Fruit fly (Drosophila melanogaster) whole organism, pupa: ENCODE data around the gene PIG-L.

Source experiments
- CG10348 ChIP-seq: fragments of 200-800 bp; sonication (Bioruptor generic); IDR thresholded peaks from 2 replicates; pipeline ENCODE4 v1.3.6; 2022; ENCODE audit warnings: missing biosample characterization, missing genetic modification characterization
- CG12605 ChIP-seq: fragments of 200-800 bp; sonication (Bioruptor generic); IDR thresholded peaks from 2 replicates; pipeline ENCODE4 v1.3.6; 2022; ENCODE audit warnings: missing biosample characterization, missing genetic modification characterization
- CG13204 ChIP-seq: fragments of 200-800 bp; sonication (Bioruptor generic); optimal IDR thresholded peaks from 2 replicates; lab custom pipeline; 2018; ENCODE audit warnings: missing biosample characterization, mild to moderate bottlenecking, missing genetic modification characterization, moderate library complexity
- CG14655 ChIP-seq: fragments of 200-800 bp; sonication (Bioruptor generic); optimal IDR thresholded peaks from 3 replicates; lab custom pipeline; 2017; ENCODE audit warnings: mild to moderate bottlenecking, missing biosample characterization, missing genetic modification reagents, missing genetic modification characterization
- CG15710 ChIP-seq: fragments of 200-800 bp; sonication (Bioruptor generic); optimal IDR thresholded peaks from 2 replicates; lab custom pipeline; 2018; ENCODE audit warnings: missing biosample characterization, mild to moderate bottlenecking, missing genetic modification characterization, moderate library complexity
- CG17806 ChIP-seq: fragments of 200-800 bp; sonication (Bioruptor generic); optimal IDR thresholded peaks from 2 replicates; lab custom pipeline; 2018; ENCODE audit warnings: missing biosample characterization, mild to moderate bottlenecking, missing genetic modification characterization, moderate library complexity
- CG32121 ChIP-seq: fragments of 200-800 bp; sonication (Bioruptor generic); IDR thresholded peaks from 2 replicates; pipeline ENCODE4 v1.3.6; 2022; ENCODE audit warnings: missing biosample characterization, missing genetic modification characterization
- CG34367 ChIP-seq: fragments of 200-800 bp; sonication (Bioruptor generic); optimal IDR thresholded peaks from 2 replicates; lab custom pipeline; 2018; ENCODE audit warnings: missing biosample characterization, mild to moderate bottlenecking, missing genetic modification characterization
- CG4496 ChIP-seq: fragments of 200-800 bp; sonication (Bioruptor generic); IDR thresholded peaks from 3 replicates; pipeline ENCODE4 v1.3.6; 2022; ENCODE audit warnings: missing biosample characterization, missing genetic modification characterization
- CG8159 ChIP-seq: fragments of 200-800 bp; sonication (Bioruptor generic); optimal IDR thresholded peaks from 3 replicates; lab custom pipeline; 2018; ENCODE audit warnings: missing biosample characterization, mild to moderate bottlenecking, missing genetic modification characterization, moderate library complexity
- CG8301 ChIP-seq: fragments of 200-800 bp; sonication (Bioruptor generic); optimal IDR thresholded peaks from 2 replicates; lab custom pipeline; 2018; ENCODE audit warnings: missing biosample characterization, mild to moderate bottlenecking, missing genetic modification characterization
- CG9948 ChIP-seq: fragments of 200-800 bp; sonication (Bioruptor generic); optimal IDR thresholded peaks from 2 replicates; lab custom pipeline; 2018; ENCODE audit warnings: missing biosample characterization, mild to moderate bottlenecking, missing genetic modification characterization, moderate library complexity
- D1 ChIP-seq: fragments of 200-800 bp; sonication (Bioruptor generic); optimal IDR thresholded peaks from 2 replicates; lab custom pipeline; 2018; ENCODE audit warnings: missing biosample characterization, mild to moderate bottlenecking, missing genetic modification characterization, moderate library complexity
- EcR ChIP-seq: fragments of 200-800 bp; sonication (Bioruptor generic); optimal IDR thresholded peaks from 3 replicates; lab custom pipeline; 2019; ENCODE audit warnings: missing biosample characterization, missing genetic modification characterization, mild to moderate bottlenecking, moderate library complexity, missing genetic modification reagents
- Ets98B ChIP-seq: fragments of 200-800 bp; sonication (Bioruptor generic); IDR thresholded peaks from 2 replicates; pipeline ENCODE4 v1.3.6; 2022; ENCODE audit warnings: missing biosample characterization, missing genetic modification characterization
- Pif1A ChIP-seq: fragments of 200-800 bp; sonication (Bioruptor generic); optimal IDR thresholded peaks from 3 replicates; lab custom pipeline; 2016; ENCODE audit warnings: missing biosample characterization, missing genetic modification characterization
- Pif1B ChIP-seq: fragments of 200-800 bp; sonication (Bioruptor generic); optimal IDR thresholded peaks from 3 replicates; lab custom pipeline; 2016; ENCODE audit warnings: missing biosample characterization, missing genetic modification characterization
- Snoo ChIP-seq: fragments of 200-800 bp; sonication (Bioruptor generic); optimal IDR thresholded peaks from 3 replicates; lab custom pipeline; 2017; ENCODE audit warnings: missing biosample characterization, mild to moderate bottlenecking, missing genetic modification characterization, inconsistent platforms
- fd96Ca ChIP-seq: fragments of 200-800 bp; sonication (Bioruptor generic); IDR thresholded peaks from 3 replicates; pipeline ENCODE4 v1.3.6; 2022; ENCODE audit warnings: missing biosample characterization, missing genetic modification characterization
- gl ChIP-seq: fragments of 200-800 bp; sonication (Bioruptor generic); optimal IDR thresholded peaks from 2 replicates; lab custom pipeline; 2018; ENCODE audit warnings: missing biosample characterization, mild to moderate bottlenecking, missing genetic modification characterization
- rn ChIP-seq: fragments of 200-800 bp; sonication (Bioruptor generic); IDR thresholded peaks from 2 replicates; pipeline ENCODE4 v1.3.6; 2022; ENCODE audit warnings: missing biosample characterization, missing genetic modification characterization

Gene PIG-L

DNA sequence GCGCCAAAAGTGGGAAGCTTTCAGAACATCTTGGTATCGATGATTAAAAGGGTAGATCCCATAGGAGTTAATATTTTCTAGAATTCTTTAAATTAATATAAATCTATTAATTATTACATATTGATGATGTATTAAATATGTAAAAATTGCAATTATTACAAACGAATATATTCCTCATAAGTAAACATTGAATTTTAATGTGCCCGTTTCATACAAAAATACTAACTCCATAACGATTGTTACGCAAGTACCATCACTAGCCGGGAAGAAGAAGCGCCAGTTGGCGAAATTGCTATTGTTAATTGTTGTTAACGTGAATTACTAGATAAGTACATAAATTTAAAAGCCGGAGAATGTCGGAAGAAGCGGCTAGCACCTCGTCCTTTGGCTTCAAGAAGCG, 36.4 kb upstream of the PIG-L start, which contains the start of gene mdlc:
Gene mdlc, plus strand, starts transcription at position 248 of the 400 bp plus-strand sequence.
- TF ChIP-seq CG14655 (no peak), CG10348 (no peak), CG12605 (GFP tag; lab: Robert Waterston, UW) (no peak), fd96Ca (GFP tag; lab: Robert Waterston, UW) (no peak), Pif1A (GFP tag; lab: Kevin White, UChicago) (no peak), Ets98B (GFP tag; lab: Robert Waterston, UW) (no peak), rn (GFP tag; lab: Robert Waterston, UW) (no peak), Pif1B (GFP tag; lab: Kevin White, UChicago) (no peak), CG4496 (GFP tag; lab: Robert Waterston, UW) (no peak), gl (tag; lab: Kevin White, UChicago) (no peak), Snoo (tag; lab: Kevin White, UChicago) (no peak), CG34367 (tag; lab: Kevin White, UChicago) (no peak), CG17806 (tag; lab: Kevin White, UChicago) (no peak), D1 (tag; lab: Kevin White, UChicago) (no peak), CG8301 (tag; lab: Kevin White, UChicago) (no peak), CG8159 (tag; lab: Kevin White, UChicago) (no peak), CG15710 (tag; lab: Kevin White, UChicago) (no peak), CG13204 (GFP tag; lab: Kevin White, UChicago) (no peak), EcR (GFP tag; lab: Kevin White, UChicago) (no peak)
- TF ChIP-seq, all 21 proteins: peak for 0

dm6 chr3R:20055809-20056208, 34.7 kb upstream of the PIG-L start, which contains the start of gene CG17193:
Gene CG17193, minus strand, starts transcription at chr3R:20056097.
- TF ChIP-seq CG15710 (tag; lab: Kevin White, UChicago) (no peak), Ets98B (GFP tag; lab: Robert Waterston, UW) (no peak), CG12605 (GFP tag; lab: Robert Waterston, UW) (no peak), Snoo (tag; lab: Kevin White, UChicago) (no peak), CG32121 (no peak), CG8301 (tag; lab: Kevin White, UChicago) (no peak), CG14655 (no peak), CG4496 (GFP tag; lab: Robert Waterston, UW) (no peak), fd96Ca (GFP tag; lab: Robert Waterston, UW) (no peak), Pif1B (GFP tag; lab: Kevin White, UChicago) (no peak), CG17806 (tag; lab: Kevin White, UChicago) (no peak), CG13204 (GFP tag; lab: Kevin White, UChicago) (no peak), CG8159 (tag; lab: Kevin White, UChicago) (no peak), Pif1A (GFP tag; lab: Kevin White, UChicago) (no peak), CG10348 (no peak), EcR (GFP tag; lab: Kevin White, UChicago) (no peak), D1 (tag; lab: Kevin White, UChicago) (no peak), rn (GFP tag; lab: Robert Waterston, UW) (no peak), CG9948 (no peak)
- TF ChIP-seq, all 21 proteins: peak for 0

- TF ChIP-seq CG4496 (GFP tag; lab: Robert Waterston, UW) (no peak), CG10348 (no peak), CG32121 (no peak), Pif1A (GFP tag; lab: Kevin White, UChicago) (no peak), CG15710 (tag; lab: Kevin White, UChicago) (no peak), Ets98B (GFP tag; lab: Robert Waterston, UW) (no peak), CG8301 (tag; lab: Kevin White, UChicago) (no peak), CG12605 (GFP tag; lab: Robert Waterston, UW) (no peak)
- TF ChIP-seq, all 21 proteins: peak for 0
Observed at dm6 chr3R:20042457-20042856, 21.3 kb upstream of the PIG-L start, which contains the start of the genes CG33934 and Indy-2. Gene CG33934, plus strand, starts transcription at chr3R:20042757. Gene Indy-2, plus strand, starts transcription at chr3R:20042757.

dm6 chr3R:20035887-20036286, 14.7 kb upstream of the PIG-L start, which contains the start of gene Regnase-1:
Gene Regnase-1, minus strand, starts transcription at chr3R:20036056.
- peak; percentile 81 for TF ChIP-seq CG32121
- TF ChIP-seq CG8159 (tag; lab: Kevin White, UChicago): peak; percentile 64
- no peak for TF ChIP-seq gl (tag; lab: Kevin White, UChicago)
- TF ChIP-seq CG4496 (GFP tag; lab: Robert Waterston, UW): peak; percentile 89
- peak; percentile 83 for TF ChIP-seq CG34367 (tag; lab: Kevin White, UChicago)
- TF ChIP-seq Snoo (tag; lab: Kevin White, UChicago): peak; percentile 91
- TF ChIP-seq CG10348: no peak
- TF ChIP-seq EcR (GFP tag; lab: Kevin White, UChicago): no peak
- TF ChIP-seq fd96Ca (GFP tag; lab: Robert Waterston, UW): peak; percentile 76
- peak; percentile 50 for TF ChIP-seq CG9948
- TF ChIP-seq Ets98B (GFP tag; lab: Robert Waterston, UW): peak; percentile 78
- peak; percentile 73 for TF ChIP-seq CG12605 (GFP tag; lab: Robert Waterston, UW)
- peak; percentile 70 for TF ChIP-seq Pif1B (GFP tag; lab: Kevin White, UChicago)

- TF ChIP-seq CG34367 (tag; lab: Kevin White, UChicago): no peak
- TF ChIP-seq CG9948: no peak
Observed at dm6 chr3R:20031764-20032079, 10.6 kb upstream of the PIG-L start, which contains the start of gene idc. Gene idc, plus strand, starts transcription at chr3R:20031823.
